Fruit fly (Drosophila melanogaster): Measurements from ENCODE around the gene CG15293.

CG15293 gene

DNA sequence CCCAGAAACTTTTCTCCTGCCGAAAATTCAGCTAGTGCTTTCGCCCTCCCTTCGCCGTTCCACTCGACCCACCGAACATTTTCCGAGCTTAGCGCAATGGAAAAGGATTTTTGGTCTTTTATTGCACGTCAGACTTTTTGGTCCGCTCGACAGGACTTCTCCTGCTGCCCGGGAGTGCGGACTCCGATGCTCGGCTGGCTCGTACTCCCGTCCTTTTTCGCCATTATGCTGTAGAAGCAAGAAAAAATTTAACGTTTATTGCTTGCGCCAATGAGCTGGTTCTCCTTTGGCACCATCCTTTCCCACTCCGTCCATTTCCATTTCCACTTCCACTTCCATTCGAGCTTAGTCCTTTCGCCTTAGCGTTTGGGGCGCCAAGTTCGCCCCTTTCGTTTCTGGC is 16.4 kb upstream of the CG15293 start:
- TF ChIP-seq Smox (GFP tag; optimal IDR thresholded peaks at IDR 0.05), result no peak
- no peak for TF ChIP-seq CG8119 (GFP tag; IDR thresholded peaks at IDR 0.05)
- TF ChIP-seq Sox14 (GFP tag; optimal IDR thresholded peaks at IDR 0.05), result no peak
- no peak for TF ChIP-seq net (GFP tag; optimal IDR thresholded peaks at IDR 0.05)
- TF ChIP-seq Lpt (GFP tag; optimal IDR thresholded peaks at IDR 0.05), result no peak
- no peak for TF ChIP-seq CG6276 (GFP tag; optimal IDR thresholded peaks at IDR 0.05)
- TF ChIP-seq Blimp-1 (GFP tag; optimal IDR thresholded peaks at IDR 0.05), result no peak
- TF ChIP-seq CG3032 (tag; optimal IDR thresholded peaks at IDR 0.05), result no peak
- TF ChIP-seq Eip78C (GFP tag), result no peak
- no peak for TF ChIP-seq acj6 (GFP tag; optimal IDR thresholded peaks at IDR 0.05)
- no peak for TF ChIP-seq Hr39 (GFP tag; optimal IDR thresholded peaks at IDR 0.05)
- no peak for TF ChIP-seq dac (GFP tag; optimal IDR thresholded peaks at IDR 0.05)
- TF ChIP-seq topi (GFP tag; optimal IDR thresholded peaks at IDR 0.05), result no peak
- TF ChIP-seq CG6792 (GFP tag; optimal IDR thresholded peaks at IDR 0.05), result no peak
- TF ChIP-seq CG11902 (GFP tag; optimal IDR thresholded peaks at IDR 0.05), result no peak
- TF ChIP-seq cyc (GFP tag; optimal IDR thresholded peaks at IDR 0.05), result no peak

DNA sequence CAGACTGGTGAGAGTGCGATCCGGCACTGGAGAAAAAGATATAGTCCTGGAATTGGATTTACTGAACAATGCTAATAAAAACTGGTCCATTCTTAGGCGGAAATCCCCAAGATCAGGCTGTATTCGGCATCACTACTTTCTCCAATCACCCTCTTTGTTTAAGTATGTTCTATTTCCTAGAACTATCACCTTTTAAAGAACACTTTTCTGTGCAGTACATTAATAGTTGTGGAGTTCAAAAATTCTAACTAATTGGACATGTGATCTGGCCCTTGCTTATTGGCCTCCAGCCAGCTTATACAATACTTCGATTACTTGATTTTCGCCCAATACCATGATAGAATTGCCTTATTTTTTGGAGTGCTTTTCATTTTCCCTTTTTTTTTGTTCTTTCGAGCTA is 14.4 kb upstream of the CG15293 start:
- TF ChIP-seq Met (GFP tag; optimal IDR thresholded peaks at IDR 0.05) (no peak), pdm3 (GFP tag; optimal IDR thresholded peaks at IDR 0.05) (peak; percentile 2), Eip78C (GFP tag) (peak; percentile 1), CG3032 (tag; optimal IDR thresholded peaks at IDR 0.05) (no peak), Hr39 (GFP tag; optimal IDR thresholded peaks at IDR 0.05) (no peak), svp (GFP tag) (peak; percentile 49), Smox (GFP tag; optimal IDR thresholded peaks at IDR 0.05) (no peak), Sox15 (GFP tag; optimal IDR thresholded peaks at IDR 0.05) (no peak), Sox14 (GFP tag; optimal IDR thresholded peaks at IDR 0.05) (no peak)

DNA sequence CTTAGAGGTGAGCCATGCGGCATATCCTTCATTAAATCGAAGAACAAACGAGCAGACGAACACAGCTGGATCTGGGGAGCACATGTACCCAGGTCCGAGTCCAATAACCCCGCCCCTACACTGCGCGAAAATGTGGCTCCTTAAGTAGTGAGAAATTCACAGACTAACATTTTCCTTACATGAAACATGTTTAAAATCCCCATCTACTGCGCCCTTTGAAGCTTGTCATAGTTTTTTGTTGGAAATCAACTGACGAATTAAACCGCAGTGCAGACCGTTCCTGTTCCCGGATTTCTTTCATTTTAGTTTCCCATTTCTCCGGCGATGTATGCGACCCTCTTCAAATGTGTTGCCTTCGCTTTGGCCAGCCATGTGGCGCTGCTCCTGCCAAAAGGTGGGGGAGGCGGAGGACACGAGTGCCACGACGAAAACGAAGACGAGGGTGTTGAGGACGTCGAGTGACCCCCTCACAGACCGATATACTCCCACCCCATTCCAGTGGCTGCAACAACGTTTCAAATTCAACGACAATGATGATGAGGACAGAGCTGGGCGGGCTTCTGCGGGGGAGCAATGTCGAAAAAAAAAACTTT is 13.6 kb upstream of the CG15293 start:
- TF ChIP-seq spab (GFP tag; optimal IDR thresholded peaks at IDR 0.05), result peak; percentile 22
- peak; percentile 12 for TF ChIP-seq Eip78C (GFP tag)
- TF ChIP-seq Blimp-1 (GFP tag; optimal IDR thresholded peaks at IDR 0.05), result no peak
- TF ChIP-seq Hr39 (GFP tag; optimal IDR thresholded peaks at IDR 0.05), result peak; percentile 3
- TF ChIP-seq CG32006 (GFP tag; optimal IDR thresholded peaks at IDR 0.05), result peak; percentile 5
- TF ChIP-seq CG8119 (GFP tag; IDR thresholded peaks at IDR 0.05), result no peak
- TF ChIP-seq CG3032 (tag; optimal IDR thresholded peaks at IDR 0.05), result peak; percentile 8
- no peak for TF ChIP-seq achi (GFP tag; optimal IDR thresholded peaks at IDR 0.05)
- peak; percentile 4 for TF ChIP-seq cyc (GFP tag; optimal IDR thresholded peaks at IDR 0.05)
- TF ChIP-seq CG3919 (GFP tag; optimal IDR thresholded peaks at IDR 0.05), result no peak
- peak; percentile 7 for TF ChIP-seq Met (GFP tag; optimal IDR thresholded peaks at IDR 0.05)
- peak; percentile 49 for TF ChIP-seq svp (GFP tag)

DNA sequence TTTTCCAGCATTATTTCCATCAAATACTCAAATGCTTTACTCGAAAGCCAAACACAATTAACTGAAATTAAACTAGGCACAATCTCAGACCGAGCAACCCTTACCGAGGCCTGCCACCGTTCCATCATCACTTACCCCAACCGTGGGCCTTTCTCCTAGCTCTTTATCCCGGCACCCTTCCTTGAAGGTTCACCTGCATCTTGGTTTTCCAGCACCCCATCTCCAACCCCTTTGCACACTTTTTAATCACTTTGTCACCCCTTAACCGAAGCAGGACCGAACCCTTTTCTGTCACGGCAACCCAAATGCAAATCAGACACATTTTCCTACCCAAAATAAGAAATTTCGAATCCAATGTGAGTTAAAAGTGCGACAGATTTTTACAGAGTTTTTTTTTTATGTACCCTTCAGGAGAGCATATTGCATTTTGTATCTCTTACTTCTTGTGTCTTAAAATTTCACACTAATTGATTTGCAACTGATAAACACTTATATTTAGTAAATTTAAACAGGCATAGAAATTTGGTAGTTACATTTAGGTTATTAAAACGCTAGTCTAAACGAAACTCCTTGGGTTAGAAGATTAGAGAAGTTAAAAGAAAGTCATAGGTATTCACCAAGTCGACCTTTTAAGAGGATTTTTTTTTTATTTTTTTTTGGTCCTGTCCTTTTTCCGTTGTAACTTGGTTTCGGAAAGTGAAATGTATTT is 11.6 kb upstream of the CG15293 start:
- TF ChIP-seq CG6163 (GFP tag; IDR thresholded peaks at IDR 0.05) (no peak), Hr4 (GFP tag; optimal IDR thresholded peaks at IDR 0.05) (no peak), Gug (GFP tag; IDR thresholded peaks at IDR 0.05) (no peak), spab (GFP tag; optimal IDR thresholded peaks at IDR 0.05) (no peak), dsx (GFP tag; optimal IDR thresholded peaks at IDR 0.05; ENCODE audit: poor library complexity, severe bottlenecking) (no peak), Eip75B (GFP tag; optimal IDR thresholded peaks at IDR 0.05) (no peak), CG10631 (GFP tag; optimal IDR thresholded peaks at IDR 0.05) (no peak), eg (GFP tag; IDR thresholded peaks at IDR 0.05) (no peak), esn (GFP tag; optimal IDR thresholded peaks at IDR 0.05) (no peak), achi (GFP tag; optimal IDR thresholded peaks at IDR 0.05) (no peak), Hr39 (GFP tag; optimal IDR thresholded peaks at IDR 0.05) (no peak), vri (GFP tag; optimal IDR thresholded peaks at IDR 0.05) (no peak), CG11762 (GFP tag; optimal IDR thresholded peaks at IDR 0.05; ENCODE audit: insufficient read depth) (no peak), svp (GFP tag) (no peak)
